Fruit fly (Drosophila melanogaster): Measurements from ENCODE around the gene OdsH.

The OdsH gene

DNA sequence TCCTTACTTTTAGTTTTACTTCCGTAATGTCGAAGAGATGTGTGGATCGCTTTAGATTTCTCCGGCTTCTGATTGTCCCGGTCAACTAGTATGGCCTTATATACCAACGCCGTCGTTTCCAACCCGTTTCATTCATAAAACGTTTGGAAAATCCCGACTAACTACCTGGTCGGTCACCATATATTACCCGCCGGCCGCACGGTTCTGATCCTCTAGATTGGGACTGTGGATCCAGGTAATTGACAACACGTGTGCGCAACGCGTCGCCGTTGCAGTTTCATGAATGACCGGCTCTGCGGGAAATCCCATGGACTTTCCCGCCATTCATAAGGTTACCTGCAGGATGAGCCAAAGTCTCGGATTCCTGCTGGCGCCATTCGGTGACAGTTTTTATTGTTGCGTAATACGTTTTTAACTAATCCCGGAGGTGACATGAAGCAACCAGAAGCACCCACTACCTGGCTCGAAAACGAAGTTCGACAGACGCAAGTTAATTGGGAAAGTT, 28.9 kb downstream of the OdsH start, which contains the start of gene CG12986:
Gene CG12986 (minus strand): TSS at position 51 of the 505 bp plus-strand sequence.
- no peak for TF ChIP-seq CG17801 (GFP tag; optimal IDR thresholded peaks at IDR 0.05; ENCODE audit: partially characterized antibody)

DNA sequence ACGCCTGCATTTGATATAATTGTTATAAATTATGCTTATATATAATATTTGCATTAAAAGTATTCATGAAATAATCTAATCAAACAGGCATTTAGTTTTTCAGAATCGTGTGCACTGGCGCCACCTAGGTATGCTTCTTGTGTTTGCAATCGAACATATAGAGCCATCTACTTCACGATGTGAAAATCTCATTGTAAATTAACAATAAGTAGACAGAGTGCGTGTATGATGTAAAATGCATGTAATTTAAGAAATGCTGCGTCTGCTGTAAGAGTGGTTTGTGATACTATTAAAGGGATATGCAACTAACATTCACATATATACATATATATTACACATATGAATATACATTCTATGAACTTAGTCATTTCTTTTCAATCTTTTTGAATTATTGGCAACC, 29.4 kb downstream of the OdsH start:
- no peak for TF ChIP-seq CG17801 (GFP tag; optimal IDR thresholded peaks at IDR 0.05; ENCODE audit: partially characterized antibody)

DNA sequence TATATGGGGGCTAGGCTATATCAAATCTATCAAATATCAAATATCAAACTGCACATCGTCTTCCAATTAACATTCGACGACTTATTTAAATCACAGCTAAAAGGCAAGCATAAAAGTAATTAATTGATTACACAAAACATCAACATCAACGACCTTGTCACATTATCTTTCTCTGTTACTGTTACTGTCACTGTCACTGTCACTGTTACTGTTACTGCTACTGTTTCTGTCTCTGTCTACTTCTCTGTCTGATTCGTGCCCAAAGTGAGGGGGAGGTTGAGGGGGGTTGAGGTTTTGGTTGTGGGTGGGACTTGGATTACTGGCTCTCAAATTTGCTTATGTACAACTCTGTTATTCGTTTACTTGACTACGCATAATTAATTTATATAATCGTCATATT, 30.7 kb downstream of the OdsH start:
- TF ChIP-seq CG17801 (GFP tag; optimal IDR thresholded peaks at IDR 0.05; ENCODE audit: partially characterized antibody) = no peak

DNA sequence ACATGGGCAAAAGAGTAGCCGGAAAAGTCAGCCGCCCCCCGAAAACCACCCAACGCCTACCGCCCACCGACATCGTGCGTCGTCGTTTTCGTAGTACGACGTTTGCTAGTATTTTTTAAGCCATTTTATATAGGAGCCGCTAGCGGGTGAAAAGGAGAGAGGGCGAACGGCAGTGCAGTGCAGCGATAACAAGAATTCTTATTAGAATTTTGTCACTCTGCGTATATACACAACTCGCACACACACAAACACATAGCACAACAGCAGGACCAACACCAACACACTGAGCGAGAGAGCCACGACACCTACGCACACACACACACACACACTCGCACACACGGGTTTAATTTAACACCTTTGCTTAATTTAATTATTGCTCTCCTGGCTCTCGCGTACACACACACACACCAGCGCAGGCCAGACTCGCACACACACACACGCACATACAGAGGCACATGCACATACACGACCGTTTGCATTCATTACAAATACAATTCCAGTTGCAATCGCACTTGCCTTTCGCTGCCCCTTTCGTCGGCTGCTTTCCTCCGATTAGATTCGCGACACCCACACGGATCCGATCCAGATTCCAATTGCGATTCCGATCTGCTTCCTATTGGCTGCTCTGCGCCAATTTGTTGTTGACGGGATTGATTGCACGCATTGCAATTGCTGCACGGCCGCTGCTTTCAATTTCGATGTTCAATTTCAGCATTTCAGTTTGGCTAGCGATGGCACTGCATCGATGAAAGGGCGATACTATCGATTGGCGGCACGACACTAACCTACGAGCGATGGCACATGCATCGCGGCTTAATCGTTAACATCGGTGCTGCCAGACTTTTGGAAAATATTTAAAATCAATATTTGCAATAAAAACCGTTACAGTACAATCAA, 36.2 kb downstream of the OdsH start, which contains the start of gene Socs16D:
Gene Socs16D (minus strand): TSS at position 758 of the 897 bp plus-strand sequence.
- TF ChIP-seq CG17801 (GFP tag; optimal IDR thresholded peaks at IDR 0.05; ENCODE audit: partially characterized antibody) = peak; percentile 61

DNA sequence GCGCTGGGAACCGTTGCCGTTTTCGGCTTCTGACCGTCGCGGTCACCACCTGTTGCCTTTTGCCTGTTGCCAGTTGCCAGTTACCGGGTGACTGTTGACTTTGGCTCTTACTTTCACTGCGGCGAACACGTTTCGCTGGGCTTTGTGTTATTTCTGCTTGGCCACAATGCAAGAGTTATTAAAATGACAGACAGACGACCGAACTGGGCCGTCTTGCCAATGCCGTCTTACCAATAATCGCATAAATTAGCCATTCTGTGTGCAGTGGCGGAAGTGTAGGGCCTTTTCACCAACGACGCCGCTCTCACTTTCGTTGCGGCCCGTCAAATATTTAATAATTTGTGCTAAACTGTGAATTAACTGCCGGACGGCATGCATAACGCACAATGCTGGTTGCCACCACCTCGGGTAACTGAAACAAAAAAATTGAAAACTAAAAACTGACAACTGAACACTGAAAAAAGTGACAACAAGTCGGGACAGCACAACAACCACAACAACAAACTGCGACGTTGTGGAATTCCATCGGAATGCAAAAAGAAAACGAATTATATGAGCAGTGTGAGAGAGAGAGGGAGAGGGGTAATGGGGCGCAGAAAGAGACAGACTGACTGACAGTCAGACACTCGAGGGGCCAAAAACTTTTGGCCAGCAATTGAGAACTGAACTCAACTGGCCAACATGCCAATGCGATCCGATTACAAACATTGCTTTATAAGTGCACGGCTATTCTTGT, 37.7 kb downstream of the OdsH start:
- no peak for TF ChIP-seq CG17801 (GFP tag; optimal IDR thresholded peaks at IDR 0.05; ENCODE audit: partially characterized antibody)

DNA sequence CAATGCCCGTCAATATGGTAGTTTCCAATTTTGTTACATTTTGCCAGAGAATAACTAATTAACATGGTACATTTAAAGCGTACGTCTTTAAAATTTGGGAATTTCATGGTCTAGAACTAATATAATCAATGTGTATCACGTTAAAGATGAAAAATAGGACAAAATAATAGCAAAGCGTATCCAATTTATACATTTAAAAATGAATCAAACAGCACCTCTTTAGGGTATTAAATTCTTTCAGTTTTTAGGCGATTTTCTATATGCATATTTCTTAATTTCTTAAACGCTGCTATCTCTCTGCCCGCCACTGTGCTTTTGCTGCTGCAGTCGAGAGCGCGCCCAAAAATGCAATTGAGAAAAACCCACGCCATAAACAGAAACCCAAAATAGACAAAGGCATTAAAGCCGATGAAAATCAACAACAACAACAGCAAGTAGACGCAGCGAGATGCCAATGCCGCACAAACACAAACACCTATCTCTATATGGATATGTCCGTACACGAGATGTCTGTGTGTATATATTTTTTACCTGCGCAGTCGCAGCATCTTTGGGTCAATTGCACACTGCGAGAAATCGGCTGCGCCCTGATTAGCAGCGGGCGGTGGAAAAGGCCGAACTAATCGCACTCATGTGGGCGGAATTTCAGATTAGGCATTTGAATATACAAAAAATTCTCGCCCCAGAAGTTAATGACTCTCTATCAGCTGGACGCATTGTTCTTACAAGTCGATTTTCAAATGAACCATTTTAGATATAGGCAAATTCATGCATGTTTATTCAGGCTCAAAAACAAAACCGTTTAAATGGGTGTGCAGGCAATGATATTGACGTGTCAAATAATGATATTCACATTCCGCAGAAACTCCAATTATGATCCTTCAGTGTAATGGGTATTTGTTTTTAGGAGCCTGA, 38.5 kb downstream of the OdsH start:
- TF ChIP-seq CG17801 (GFP tag; optimal IDR thresholded peaks at IDR 0.05; ENCODE audit: partially characterized antibody) = peak; percentile 87

DNA sequence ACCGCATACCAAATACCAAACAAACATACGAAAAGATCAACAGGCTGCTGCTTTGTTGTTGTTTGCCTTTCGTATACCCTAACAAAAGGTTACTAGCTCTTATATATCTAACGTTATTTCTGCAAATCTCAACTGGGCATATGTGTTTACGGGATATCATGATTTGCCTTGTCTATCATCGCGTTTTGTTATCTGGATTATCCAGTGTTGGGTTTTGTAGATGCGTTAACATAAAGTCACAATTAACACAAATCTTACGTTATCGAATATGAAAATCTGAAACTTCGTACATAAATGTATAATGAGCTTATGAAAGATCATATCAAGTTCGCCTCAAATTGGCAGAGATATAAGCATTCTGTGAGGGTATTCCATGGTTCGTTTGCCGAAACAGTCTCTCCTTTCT, 39.4 kb downstream of the OdsH start:
- no peak for TF ChIP-seq CG17801 (GFP tag; optimal IDR thresholded peaks at IDR 0.05; ENCODE audit: partially characterized antibody)

DNA sequence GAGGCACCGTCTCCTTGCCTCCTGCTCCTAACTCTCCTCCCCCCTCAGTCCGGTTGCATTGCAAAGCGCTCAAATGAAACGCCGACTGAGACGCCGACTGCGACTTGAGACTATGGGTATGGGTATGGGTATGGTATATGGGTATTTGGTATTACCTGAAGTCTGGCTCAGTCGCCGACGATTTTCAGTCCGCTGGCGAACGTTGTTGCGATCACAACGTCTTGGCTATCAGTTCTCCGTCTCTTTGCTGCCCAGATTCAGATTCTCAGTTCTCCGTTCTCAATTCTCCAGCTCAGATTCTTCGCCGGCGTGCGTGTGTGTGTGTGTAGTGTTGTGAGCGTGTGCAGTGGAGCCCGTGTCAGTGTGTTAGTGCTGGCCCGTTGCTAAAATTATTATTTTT, 39.8 kb downstream of the OdsH start, which contains the start of gene CG6398:
Gene CG6398 (plus strand): TSS at position 185 of the 400 bp plus-strand sequence.
- no peak for TF ChIP-seq CG17801 (GFP tag; optimal IDR thresholded peaks at IDR 0.05; ENCODE audit: partially characterized antibody)

DNA sequence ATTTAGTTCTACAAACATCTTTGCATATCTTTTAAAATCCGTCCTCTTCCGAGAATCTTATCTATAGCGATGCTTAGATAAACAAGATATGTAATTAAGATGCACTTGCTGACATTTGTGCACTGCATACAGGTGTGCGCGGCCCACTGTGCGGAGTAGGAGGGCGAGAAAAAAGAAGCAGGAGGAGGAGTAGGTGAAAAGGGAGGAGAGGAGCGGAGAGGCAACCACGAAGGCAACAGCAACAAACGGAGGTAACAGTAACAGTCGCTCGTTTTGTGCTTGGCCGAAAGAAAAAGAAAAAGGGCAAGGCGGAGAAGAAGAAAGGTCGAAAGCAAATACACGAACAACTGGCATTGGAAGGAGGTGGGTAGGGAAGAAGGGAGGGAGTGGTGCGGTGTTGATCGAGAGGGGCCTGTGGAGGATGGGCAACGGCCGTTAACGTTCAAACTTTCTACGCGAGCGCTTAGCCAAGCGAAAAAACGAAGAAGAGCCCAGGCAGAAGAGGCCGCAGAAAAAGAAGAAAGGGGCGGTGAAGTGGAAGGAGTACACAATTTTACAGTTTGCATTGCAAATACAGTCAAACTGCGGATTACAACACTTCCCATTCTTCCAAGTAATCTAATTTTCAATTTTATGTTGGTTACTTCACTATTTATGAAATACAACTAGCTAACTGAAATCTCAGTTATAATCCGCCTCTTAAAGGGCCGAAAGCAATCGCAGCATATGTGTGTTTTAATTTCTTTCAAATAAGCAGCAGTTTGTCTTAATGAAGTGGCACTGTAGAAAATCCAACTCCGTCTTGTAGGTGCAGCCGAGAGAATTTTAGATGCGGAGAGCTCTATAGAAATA, 41.6 kb downstream of the OdsH start:
- peak; percentile 21 for TF ChIP-seq CG17801 (GFP tag; optimal IDR thresholded peaks at IDR 0.05; ENCODE audit: partially characterized antibody)

DNA sequence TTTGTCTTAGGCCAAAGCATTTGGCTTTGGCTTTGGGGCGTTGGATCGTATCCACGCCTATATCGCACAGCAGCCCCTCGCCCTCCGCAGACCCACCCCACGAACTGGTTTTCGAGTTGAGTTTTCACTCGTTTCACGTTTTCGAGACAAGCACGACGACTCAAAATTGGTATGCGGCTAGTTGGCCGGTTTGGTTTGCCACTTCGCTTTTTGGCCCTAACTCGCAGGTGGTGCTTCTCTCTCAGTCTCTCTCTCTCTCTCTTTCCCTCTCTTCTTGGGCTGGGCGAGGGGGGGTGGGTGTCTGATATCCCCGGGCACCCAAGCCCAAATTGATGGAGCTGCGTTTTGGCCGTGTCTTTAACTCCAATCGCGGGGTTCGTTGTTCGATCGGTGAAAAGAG, 43.2 kb downstream of the OdsH start:
- TF ChIP-seq CG17801 (GFP tag; optimal IDR thresholded peaks at IDR 0.05; ENCODE audit: partially characterized antibody) = no peak

DNA sequence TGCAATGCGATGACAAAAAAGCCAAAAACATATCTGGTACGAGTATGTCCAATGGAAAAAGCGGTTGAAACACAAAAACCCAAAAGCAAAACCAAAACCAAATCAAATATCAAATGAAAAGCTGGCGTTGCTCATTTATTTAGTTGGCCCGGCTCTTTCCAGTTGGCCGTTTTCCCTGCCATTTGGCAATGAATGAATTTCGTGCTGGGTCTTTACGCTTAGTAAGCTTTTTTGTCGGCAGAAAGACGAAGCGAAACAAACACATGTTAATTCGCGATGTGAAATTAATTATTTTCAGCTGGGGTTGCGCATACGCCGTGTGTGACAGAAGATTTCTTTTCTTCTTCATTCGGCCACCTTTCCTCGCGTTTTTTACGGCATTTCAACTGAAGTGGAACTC, 43.9 kb downstream of the OdsH start:
- peak; percentile 24 for TF ChIP-seq CG17801 (GFP tag; optimal IDR thresholded peaks at IDR 0.05; ENCODE audit: partially characterized antibody)

DNA sequence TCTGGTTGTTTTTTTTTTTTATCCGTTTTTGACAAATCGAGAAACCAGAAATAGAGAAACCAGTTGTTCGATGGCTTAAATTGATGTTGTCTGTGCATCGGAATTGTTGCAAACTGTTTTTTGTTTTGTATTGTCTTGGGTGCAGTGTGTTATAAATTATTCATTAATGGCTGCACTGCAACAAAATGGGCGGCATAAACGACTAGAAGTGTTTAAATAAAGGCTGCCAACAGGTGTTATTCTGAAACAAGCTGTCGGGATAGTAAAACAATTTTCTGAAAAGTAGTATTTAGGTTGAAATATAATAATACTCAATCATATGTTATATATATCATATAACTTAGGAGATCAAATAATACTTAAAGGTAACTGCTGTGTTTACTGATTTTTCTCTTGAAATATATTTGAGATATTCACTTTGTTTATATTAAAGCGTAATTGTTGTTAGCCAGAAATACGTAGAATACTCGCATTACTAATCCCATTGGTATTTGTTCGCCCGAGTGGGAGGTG, 45.7 kb downstream of the OdsH start:
- no peak for TF ChIP-seq CG17801 (GFP tag; optimal IDR thresholded peaks at IDR 0.05; ENCODE audit: partially characterized antibody)

DNA sequence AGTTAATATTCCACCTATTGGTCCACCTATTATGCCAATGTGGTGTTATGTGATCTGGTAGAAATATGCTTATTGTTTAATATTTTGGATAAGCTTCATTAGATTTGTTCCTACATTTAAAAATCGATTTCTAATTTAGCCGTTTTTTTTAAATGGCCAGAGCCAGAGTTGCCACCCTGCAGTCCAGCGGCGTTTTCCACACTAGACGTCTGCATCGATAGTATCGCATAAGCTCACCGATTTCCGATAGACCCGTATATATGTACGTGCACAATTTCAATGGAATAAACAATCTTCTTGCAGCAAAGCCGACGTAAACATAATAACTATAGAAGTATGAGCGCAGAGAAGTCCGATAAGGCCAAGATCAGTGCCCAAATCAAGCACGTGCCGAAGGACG, 51.1 kb downstream of the OdsH start, which contains the start of gene Taf9:
Gene Taf9 (plus strand): TSS at position 239 of the 400 bp plus-strand sequence.
- TF ChIP-seq CG17801 (GFP tag; optimal IDR thresholded peaks at IDR 0.05; ENCODE audit: partially characterized antibody) = no peak
